Fruit fly (Drosophila melanogaster) whole organism, embryonic: Measurements from ENCODE around the gene mmy.

Source experiments
- Aef1 ChIP-seq: fragments of 200-800 bp; sonication (Bioruptor generic); IDR thresholded peaks from 3 replicates; pipeline ENCODE4 v1.3.6; 2022; ENCODE audit warnings: missing biosample characterization, missing genetic modification characterization
- Blimp-1 ChIP-seq: fragments of 200-800 bp; sonication (Bioruptor generic); optimal IDR thresholded peaks from 3 replicates; lab custom pipeline; 2018; ENCODE audit warnings: missing biosample characterization, missing genetic modification characterization, mild to moderate bottlenecking, moderate library complexity, missing genetic modification reagents
- CG11456 ChIP-seq: fragments of 200-800 bp; sonication (Bioruptor generic); IDR thresholded peaks from 3 replicates; pipeline ENCODE4 v1.3.6; 2022; ENCODE audit warnings: missing biosample characterization, missing genetic modification characterization
- CG12236 ChIP-seq: fragments of 200-800 bp; sonication (Bioruptor generic); optimal IDR thresholded peaks from 2 replicates; lab custom pipeline; 2016; ENCODE audit warnings: missing biosample characterization, missing genetic modification characterization
- CG12744 ChIP-seq: fragments of 200-800 bp; sonication (Bioruptor generic); optimal IDR thresholded peaks from 2 replicates; lab custom pipeline; 2016; ENCODE audit warnings: missing biosample characterization, missing genetic modification characterization
- CG13287 ChIP-seq: fragments of 200-800 bp; sonication (Bioruptor generic); IDR thresholded peaks from 2 replicates; pipeline ENCODE4 v1.3.6; 2022; ENCODE audit warnings: missing biosample characterization, missing genetic modification characterization; ENCODE audit not compliant: partially characterized antibody
- CG13296 ChIP-seq: fragments of 200-800 bp; sonication (Bioruptor generic); optimal IDR thresholded peaks from 3 replicates; lab custom pipeline; 2018; ENCODE audit warnings: missing biosample characterization, mild to moderate bottlenecking, missing genetic modification characterization
- CG15514 ChIP-seq: fragments of 200-800 bp; sonication (Bioruptor generic); optimal IDR thresholded peaks from 3 replicates; lab custom pipeline; 2017; ENCODE audit warnings: missing biosample characterization, missing genetic modification characterization, mild to moderate bottlenecking, moderate library complexity, missing genetic modification reagents
- CG15601 ChIP-seq: fragments of 200-800 bp; sonication (Bioruptor generic); optimal IDR thresholded peaks from 3 replicates; lab custom pipeline; 2019; ENCODE audit warnings: missing biosample characterization, mild to moderate bottlenecking, missing genetic modification characterization, moderate library complexity
- CG2120 ChIP-seq: fragments of 200-800 bp; sonication (Bioruptor generic); optimal IDR thresholded peaks from 3 replicates; lab custom pipeline; 2016; ENCODE audit warnings: missing biosample characterization, missing genetic modification characterization
- CG30403 ChIP-seq: fragments of 200-800 bp; sonication (Bioruptor generic); optimal IDR thresholded peaks from 3 replicates; lab custom pipeline; 2016; ENCODE audit warnings: missing biosample characterization, missing genetic modification characterization
- CG3065 ChIP-seq: fragments of 200-800 bp; sonication (Bioruptor generic); optimal IDR thresholded peaks from 2 replicates; lab custom pipeline; 2016; ENCODE audit warnings: missing biosample characterization, missing genetic modification characterization
- CG32532 ChIP-seq: fragments of 200-800 bp; sonication (Bioruptor generic); IDR thresholded peaks from 2 replicates; pipeline ENCODE4 v1.3.6; 2022; ENCODE audit warnings: missing biosample characterization, missing genetic modification characterization
- CG32767 ChIP-seq: fragments of 200-800 bp; sonication (Bioruptor generic); IDR thresholded peaks from 2 replicates; pipeline ENCODE4 v1.3.6; 2022; ENCODE audit warnings: missing biosample characterization, missing genetic modification characterization
- CG4282 ChIP-seq: fragments of 200-800 bp; sonication (Bioruptor generic); optimal IDR thresholded peaks from 2 replicates; lab custom pipeline; 2016; ENCODE audit warnings: missing biosample characterization, missing genetic modification characterization
- CG4328 ChIP-seq: fragments of 200-800 bp; sonication (Bioruptor generic); optimal IDR thresholded peaks from 3 replicates; lab custom pipeline; 2017; ENCODE audit warnings: missing biosample characterization, missing genetic modification reagents, missing genetic modification characterization
- CG4617 ChIP-seq: fragments of 200-800 bp; sonication (Bioruptor generic); optimal IDR thresholded peaks from 3 replicates; lab custom pipeline; 2016; ENCODE audit warnings: missing biosample characterization, missing genetic modification characterization, borderline replicate concordance
- CG4730 ChIP-seq: fragments of 200-800 bp; sonication (Bioruptor generic); IDR thresholded peaks from 2 replicates; pipeline ENCODE4 v1.3.6; 2022; ENCODE audit warnings: missing biosample characterization, missing genetic modification characterization
- CG4854 ChIP-seq: fragments of 200-800 bp; sonication (Bioruptor generic); optimal IDR thresholded peaks from 2 replicates; lab custom pipeline; 2016; ENCODE audit warnings: missing biosample characterization, missing genetic modification characterization, inconsistent platforms
- CG6175 ChIP-seq: fragments of 200-800 bp; sonication (Bioruptor generic); IDR thresholded peaks from 3 replicates; pipeline ENCODE4 v1.3.6; 2022; ENCODE audit warnings: missing biosample characterization, missing genetic modification characterization
- CG9876 ChIP-seq: fragments of 200-800 bp; sonication (Bioruptor generic); optimal IDR thresholded peaks from 2 replicates; lab custom pipeline; 2016; ENCODE audit warnings: missing biosample characterization, missing genetic modification characterization
- D ChIP-seq, 2 experiments: fragments of 200-800 bp in 1 of 2; fragments of >200 bp in 1 of 2; sonication (Bioruptor generic) in 1 of 2; optimal IDR thresholded peaks; 2 replicates in 1 of 2; 3 replicates in 1 of 2; lab custom pipeline; 2017; ENCODE audit warnings: mild to moderate bottlenecking in 1 of 2, missing biosample characterization in 1 of 2, missing genetic modification characterization in 1 of 2, missing genetic modification reagents in 1 of 2
- D19A ChIP-seq: fragments of 200-800 bp; optimal IDR thresholded peaks from 3 replicates; lab custom pipeline; 2019; ENCODE audit warnings: missing biosample characterization, mild to moderate bottlenecking, missing genetic modification characterization, moderate library complexity
- Fer1 ChIP-seq: fragments of 200-800 bp; sonication (Bioruptor generic); optimal IDR thresholded peaks from 2 replicates; lab custom pipeline; 2017; ENCODE audit warnings: missing biosample characterization, mild to moderate bottlenecking, missing genetic modification characterization
- Hr39 ChIP-seq: fragments of >200 bp; optimal IDR thresholded peaks from 2 replicates; lab custom pipeline; 2017
- Hsf ChIP-seq: fragments of 200-800 bp; sonication (Bioruptor generic); optimal IDR thresholded peaks from 3 replicates; lab custom pipeline; 2016; ENCODE audit warnings: missing biosample characterization, missing genetic modification characterization
- NC2β ChIP-seq: fragments of 200-800 bp; sonication (Bioruptor generic); optimal IDR thresholded peaks from 2 replicates; lab custom pipeline; 2016; ENCODE audit warnings: missing biosample characterization, missing genetic modification characterization
- NK7.1 ChIP-seq: fragments of 200-800 bp; sonication (Bioruptor generic); optimal IDR thresholded peaks from 3 replicates; lab custom pipeline; 2016; ENCODE audit warnings: missing biosample characterization, missing genetic modification characterization
- Nf-YA ChIP-seq: fragments of 200-800 bp; sonication (Bioruptor generic); IDR thresholded peaks from 2 replicates; pipeline ENCODE4 v1.3.6; 2022; ENCODE audit warnings: missing biosample characterization, missing genetic modification characterization
- Ptx1 ChIP-seq: fragments of 200-800 bp; sonication (Bioruptor generic); IDR thresholded peaks from 2 replicates; pipeline ENCODE4 v1.3.6; 2022; ENCODE audit warnings: missing biosample characterization, missing genetic modification characterization
- Side ChIP-seq: fragments of 200-800 bp; sonication (Bioruptor generic); optimal IDR thresholded peaks from 2 replicates; lab custom pipeline; 2016; ENCODE audit warnings: missing biosample characterization, missing genetic modification characterization
- Sox100B ChIP-seq: fragments of 200-800 bp; sonication (Bioruptor generic); optimal IDR thresholded peaks from 3 replicates; lab custom pipeline; 2018; ENCODE audit warnings: missing biosample characterization, mild to moderate bottlenecking, missing genetic modification characterization
- ab ChIP-seq: fragments of 200-800 bp; sonication (Bioruptor generic); optimal IDR thresholded peaks from 2 replicates; lab custom pipeline; 2016; ENCODE audit warnings: missing biosample characterization, missing genetic modification characterization
- ato ChIP-seq: fragments of 200-800 bp; sonication (Bioruptor generic); IDR thresholded peaks from 2 replicates; pipeline ENCODE4 v1.3.6; 2022; ENCODE audit warnings: missing biosample characterization, missing genetic modification characterization; ENCODE audit not compliant: partially characterized antibody
- az2 ChIP-seq: fragments of 200-800 bp; sonication (Bioruptor generic); optimal IDR thresholded peaks from 3 replicates; lab custom pipeline; 2016; ENCODE audit warnings: missing biosample characterization, missing genetic modification characterization
- chm ChIP-seq: fragments of 200-800 bp; sonication (Bioruptor generic); IDR thresholded peaks from 2 replicates; pipeline ENCODE4 v1.3.6; 2022; ENCODE audit warnings: missing biosample characterization, missing genetic modification characterization
- cwo ChIP-seq: fragments of 200-800 bp; sonication (Bioruptor generic); optimal IDR thresholded peaks from 3 replicates; lab custom pipeline; 2017; ENCODE audit warnings: missing biosample characterization, missing genetic modification characterization, mild to moderate bottlenecking, moderate library complexity, missing genetic modification reagents
- da ChIP-seq: fragments of 200-800 bp; sonication (Bioruptor generic); optimal IDR thresholded peaks from 2 replicates; lab custom pipeline; 2016; ENCODE audit warnings: missing biosample characterization, missing genetic modification characterization
- dati ChIP-seq: fragments of 200-800 bp; sonication (Bioruptor generic); IDR thresholded peaks from 2 replicates; pipeline ENCODE4 v1.3.6; 2022; ENCODE audit warnings: missing biosample characterization, missing genetic modification characterization
- dmrt11E ChIP-seq: fragments of 200-800 bp; sonication (Bioruptor generic); optimal IDR thresholded peaks from 3 replicates; lab custom pipeline; 2018; ENCODE audit warnings: missing biosample characterization, mild to moderate bottlenecking, missing genetic modification characterization, moderate library complexity
- eve ChIP-seq, 2 experiments: fragments of >200 bp; optimal IDR thresholded peaks; 2 replicates each; lab custom pipeline; 2017; ENCODE audit warnings: missing biosample characterization in 2 of 2, missing genetic modification characterization in 2 of 2
- fd64A ChIP-seq: fragments of 200-800 bp; sonication (Bioruptor generic); optimal IDR thresholded peaks from 3 replicates; lab custom pipeline; 2018; ENCODE audit warnings: missing biosample characterization, mild to moderate bottlenecking, missing genetic modification characterization
- hkb ChIP-seq, 2 experiments: fragments of 200-800 bp in 1 of 2; fragments of >200 bp in 1 of 2; sonication (Bioruptor generic) in 1 of 2; IDR thresholded peaks in 1 of 2; optimal IDR thresholded peaks in 1 of 2; 2 replicates each; pipeline versions ENCODE4 v1.3.6 to Lab custom; 2017 to 2022; ENCODE audit warnings: missing biosample characterization in 1 of 2, missing genetic modification characterization in 1 of 2
- pnt ChIP-seq: fragments of 200-800 bp; sonication (Bioruptor generic); optimal IDR thresholded peaks from 3 replicates; lab custom pipeline; 2016; ENCODE audit warnings: missing biosample characterization, missing genetic modification characterization
- sna ChIP-seq: fragments of 200-800 bp; sonication (Bioruptor generic); IDR thresholded peaks from 2 replicates; pipeline ENCODE4 v1.3.6; 2022; ENCODE audit warnings: missing biosample characterization, missing genetic modification characterization; ENCODE audit not compliant: partially characterized antibody
- stc ChIP-seq: fragments of 200-800 bp; sonication (Bioruptor generic); IDR thresholded peaks from 2 replicates; pipeline ENCODE4 v1.3.6; 2022; ENCODE audit warnings: missing biosample characterization, missing genetic modification characterization
- toy ChIP-seq: fragments of 200-800 bp; sonication (Bioruptor generic); IDR thresholded peaks from 2 replicates; pipeline ENCODE4 v1.3.6; 2022; ENCODE audit warnings: missing biosample characterization, missing genetic modification characterization
- tx ChIP-seq: fragments of 200-800 bp; sonication (Bioruptor generic); optimal IDR thresholded peaks from 2 replicates; lab custom pipeline; 2016; ENCODE audit warnings: missing biosample characterization, missing genetic modification characterization
- unc-4 ChIP-seq: fragments of 200-800 bp; sonication (Bioruptor generic); IDR thresholded peaks from 2 replicates; pipeline ENCODE4 v1.3.6; 2022; ENCODE audit warnings: missing biosample characterization, missing genetic modification characterization; ENCODE audit not compliant: partially characterized antibody

Gene mmy

DNA sequence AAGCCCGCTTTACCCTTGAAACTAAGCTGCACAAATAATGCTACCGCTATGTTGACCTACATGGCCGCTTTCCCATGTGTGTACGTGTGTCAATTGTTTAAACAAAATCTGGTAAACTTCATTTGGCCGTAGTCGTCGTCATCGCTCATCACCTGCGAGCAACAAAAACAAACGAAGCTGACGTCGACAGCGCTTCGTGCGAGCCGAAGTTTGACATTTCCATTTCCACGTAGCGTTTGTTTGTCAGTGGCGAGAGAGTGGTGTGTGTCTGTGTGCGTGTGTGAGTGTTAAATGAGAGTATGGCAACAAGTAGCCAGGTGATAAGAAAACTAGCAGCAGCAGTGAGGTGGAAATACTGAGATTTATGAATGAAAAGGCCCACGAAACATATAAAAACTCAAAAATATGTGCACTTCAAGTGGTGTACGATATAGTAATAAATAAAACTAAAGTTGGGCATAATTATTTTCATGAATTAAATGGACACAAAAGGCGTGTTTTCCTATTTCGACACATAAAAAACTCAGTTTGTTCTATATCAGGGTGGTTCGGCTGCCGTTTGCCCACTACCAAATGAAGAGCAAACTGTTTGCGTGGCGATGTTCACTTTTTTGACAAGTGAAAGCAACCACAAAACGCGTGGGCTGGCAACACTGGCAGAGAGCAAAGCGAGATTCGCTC lies 5.7 kb upstream of the mmy start:
- TF ChIP-seq CG13296 (GFP tag; lab: Kevin White, UChicago) (peak; percentile 83), CG9876 (GFP tag; lab: Kevin White, UChicago) (no peak), CG30403 (GFP tag; lab: Kevin White, UChicago) (peak; percentile 18), ab (no peak), toy (GFP tag; lab: Robert Waterston, UW) (no peak), chm (peak; percentile 61; the same call in 1 of the 2 replicates), hkb (optimal IDR thresholded peaks at IDR 0.05; lab: Kevin White, UChicago) (no peak), hkb (GFP tag; IDR thresholded peaks at IDR 0.05; lab: Robert Waterston, UW) (peak; percentile 47), unc-4 (GFP tag; lab: Robert Waterston, UW) (no peak), stc (GFP tag; lab: Robert Waterston, UW) (peak; percentile 49; the same call in 1 of the 2 replicates), D19A (tag; lab: Kevin White, UChicago) (peak; percentile 42), D (optimal IDR thresholded peaks at IDR 0.05; lab: Kevin White, UChicago) (no peak), D (GFP tag; optimal IDR thresholded peaks at IDR 0.05; lab: Kevin White, UChicago) (peak; percentile 20), dati (no peak), Hsf (GFP tag; lab: Kevin White, UChicago) (no peak), ato (GFP tag; lab: Robert Waterston, UW) (no peak), Nf-YA (no peak), Aef1 (GFP tag; lab: Robert Waterston, UW) (no peak), NC2β (GFP tag; lab: Kevin White, UChicago) (peak; percentile 20), Blimp-1 (GFP tag; lab: Kevin White, UChicago) (peak; percentile 51), CG4730 (GFP tag; lab: Robert Waterston, UW) (no peak), CG3065 (GFP tag; lab: Kevin White, UChicago) (no peak), CG15601 (peak; percentile 66), CG4328 (GFP tag; lab: Kevin White, UChicago) (peak; percentile 72), da (GFP tag; lab: Kevin White, UChicago) (no peak), CG4282 (no peak), CG13287 (GFP tag; lab: Robert Waterston, UW) (peak; percentile 13; the same call in 1 of the 2 replicates), dmrt11E (tag; lab: Kevin White, UChicago) (peak; percentile 8), pnt (peak; percentile 9), CG15514 (GFP tag; lab: Kevin White, UChicago) (peak; percentile 72), CG11456 (GFP tag; lab: Robert Waterston, UW) (peak; percentile 54; the same call in 1 of the 3 replicates), CG2120 (GFP tag; lab: Kevin White, UChicago) (peak; percentile 30), CG12236 (GFP tag; lab: Kevin White, UChicago) (no peak), CG4617 (GFP tag; lab: Kevin White, UChicago) (no peak), CG32532 (GFP tag; lab: Robert Waterston, UW) (peak; percentile 62; the same call in 1 of the 2 replicates), Sox100B (GFP tag; lab: Kevin White, UChicago) (peak; percentile 36), az2 (no peak), Ptx1 (GFP tag; lab: Robert Waterston, UW) (no peak), Hr39 (no peak), CG4854 (no peak), sna (no peak), CG6175 (no peak), CG12744 (no peak), tx (GFP tag; lab: Kevin White, UChicago) (no peak), Fer1 (GFP tag; lab: Kevin White, UChicago) (peak; percentile 85), fd64A (GFP tag; lab: Kevin White, UChicago) (peak; percentile 55), cwo (peak; percentile 48), Side (GFP tag; lab: Kevin White, UChicago) (no peak), NK7.1 (GFP tag; lab: Kevin White, UChicago) (no peak), CG32767 (GFP tag; lab: Robert Waterston, UW) (no peak), eve (GFP tag; optimal IDR thresholded peaks at IDR 0.05; lab: Kevin White, UChicago) (no peak)
